Worm (Caenorhabditis elegans): ENCODE measurements around the gene srx-95.

The srx-95 gene

DNA sequence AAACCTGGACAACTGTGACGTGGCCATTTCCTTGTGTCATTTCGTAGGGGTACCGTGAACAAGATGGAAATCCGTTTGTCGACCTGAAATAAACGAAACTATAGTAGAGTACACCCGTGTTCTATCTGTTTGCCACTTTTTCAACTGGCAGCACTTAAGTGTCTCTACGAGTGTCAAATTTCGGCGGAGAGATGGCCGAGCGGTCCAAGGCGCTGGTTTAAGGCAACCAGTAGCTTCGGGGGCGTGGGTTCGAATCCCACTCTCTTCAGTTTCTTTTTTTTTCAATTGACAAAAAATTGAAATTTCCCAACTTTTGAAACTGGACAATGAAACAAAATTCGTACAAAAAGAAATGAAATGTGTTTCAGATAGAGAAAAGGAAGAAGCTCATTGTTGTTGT, 33.0 kb downstream of the srx-95 start:
- TF ChIP-seq unc-62 (GFP tag; optimal IDR thresholded peaks at IDR 0.05): no peak

DNA sequence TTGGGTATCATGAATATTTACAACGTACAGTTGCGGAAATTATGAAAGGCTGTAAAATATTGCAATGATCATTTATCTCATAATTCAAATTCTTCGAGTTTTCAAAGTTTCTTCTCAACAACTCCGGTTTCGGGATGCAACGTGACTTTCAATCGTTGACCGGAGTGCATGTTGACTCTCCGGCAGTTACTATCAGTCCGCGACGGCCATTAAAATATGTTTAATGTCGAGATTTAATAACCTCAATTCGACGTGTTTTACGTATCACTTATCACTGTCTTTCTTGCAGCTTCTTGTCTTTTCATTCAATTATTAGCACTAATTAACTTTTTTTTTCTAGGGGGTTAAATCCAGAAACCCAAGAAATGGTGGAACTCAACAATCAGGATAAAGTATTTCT, 36.4 kb downstream of the srx-95 start, which contains the start of gene tsp-10:
Gene tsp-10 (plus strand): TSS at position 366 of the 400 bp plus-strand sequence.
- no peak for TF ChIP-seq unc-62 (GFP tag; optimal IDR thresholded peaks at IDR 0.05)

DNA sequence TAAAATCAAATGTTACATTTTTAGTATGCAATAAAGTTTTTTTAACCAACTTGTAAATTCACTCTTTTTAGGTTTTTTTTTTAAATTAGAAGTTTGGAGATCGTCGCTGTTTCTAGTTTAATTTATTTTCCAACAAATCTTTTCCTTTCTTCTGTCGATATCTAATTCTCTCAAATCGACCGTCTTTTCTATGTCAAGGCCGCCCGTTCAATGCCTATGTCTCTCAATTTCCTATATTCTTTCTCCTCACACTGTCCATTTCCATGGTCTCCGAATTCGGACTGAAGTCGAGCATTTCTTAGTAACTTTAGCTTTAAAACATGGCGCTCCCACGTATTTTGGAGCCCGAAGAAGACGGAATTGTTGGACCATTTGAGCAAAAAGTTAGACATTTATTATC, 37.9 kb downstream of the srx-95 start, which contains the start of the genes T14B4.5 and T14B4.20:
Gene T14B4.5 (plus strand): TSS at position 226 of the 400 bp plus-strand sequence.
Gene T14B4.20 (plus strand): TSS at position 264 of the 400 bp plus-strand sequence.
- no peak for TF ChIP-seq unc-62 (GFP tag; optimal IDR thresholded peaks at IDR 0.05)

DNA sequence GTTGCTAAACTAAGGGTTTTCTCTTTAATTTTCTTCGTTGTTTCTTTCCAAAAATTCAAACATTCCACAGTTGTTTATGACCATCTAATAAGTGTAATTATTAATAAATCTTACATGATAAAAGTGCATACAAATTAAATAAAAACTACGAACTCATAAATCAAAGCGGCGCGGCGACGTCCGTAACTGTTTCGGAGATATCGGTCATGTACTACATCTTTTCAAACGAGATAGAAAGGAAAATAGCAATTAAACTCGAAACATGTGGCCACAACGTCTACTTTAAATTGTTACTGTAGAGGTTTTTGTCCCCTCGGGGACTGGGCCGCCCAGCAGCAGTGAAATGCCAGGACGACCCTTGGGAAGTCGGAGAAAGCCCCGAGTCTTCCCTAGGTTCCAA, 38.7 kb downstream of the srx-95 start:
- no peak for TF ChIP-seq unc-62 (GFP tag; optimal IDR thresholded peaks at IDR 0.05)

- TF ChIP-seq unc-62 (GFP tag; optimal IDR thresholded peaks at IDR 0.05): no peak
Measured at ce11 chrII:6713832-6714342, 40.7 kb downstream of the srx-95 start, which contains the start of gene dpy-2. TSS of gene dpy-2 (plus strand) at chrII:6714292.

- TF ChIP-seq unc-62 (GFP tag; optimal IDR thresholded peaks at IDR 0.05): no peak
Measured at ce11 chrII:6713003-6713402, 41.6 kb downstream of the srx-95 start.

DNA sequence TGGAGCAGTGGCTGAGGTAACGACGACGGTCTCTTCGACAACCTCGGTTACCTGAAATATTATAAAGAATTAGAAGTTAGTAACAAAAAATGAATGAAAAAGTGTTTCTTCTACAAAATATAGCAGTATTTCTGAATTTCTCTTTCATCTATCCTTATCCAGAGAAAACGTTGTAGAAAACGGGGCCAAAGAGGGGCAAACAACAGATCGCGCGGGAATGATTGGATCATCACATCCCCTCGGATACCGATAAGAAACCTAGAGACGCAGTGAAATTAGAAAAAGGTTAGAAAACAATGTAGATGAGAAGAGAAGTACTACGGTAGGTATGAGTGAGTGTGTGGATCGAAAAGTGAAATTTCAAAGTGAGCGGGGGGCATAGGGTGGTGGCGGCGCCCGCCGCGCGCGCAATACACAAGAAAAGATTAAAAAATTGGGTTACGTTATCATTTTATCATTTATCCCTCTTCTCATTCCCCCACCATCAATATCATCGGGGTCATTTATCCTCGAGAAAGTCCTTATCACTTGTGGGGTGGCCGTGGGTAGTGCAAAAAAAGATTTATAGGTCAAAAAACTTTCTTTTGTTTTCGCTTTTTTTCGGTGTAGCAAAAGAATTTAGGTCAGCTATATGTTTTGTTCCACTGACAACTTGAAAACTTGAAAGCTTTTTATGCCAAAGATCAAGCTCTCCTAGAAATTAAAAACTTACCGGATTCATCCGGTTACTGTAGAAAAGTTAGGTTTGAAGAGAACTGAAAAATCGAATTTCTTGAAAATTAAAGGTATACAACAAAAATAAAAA, 42.2 kb downstream of the srx-95 start, which contains the start of the genes dpy-10 and T14B4.19:
Gene dpy-10 (minus strand): TSS at position 51 of the 805 bp plus-strand sequence.
Gene T14B4.19 (minus strand): TSS at position 755 of the 805 bp plus-strand sequence.
- TF ChIP-seq unc-62 (GFP tag; optimal IDR thresholded peaks at IDR 0.05): no peak

DNA sequence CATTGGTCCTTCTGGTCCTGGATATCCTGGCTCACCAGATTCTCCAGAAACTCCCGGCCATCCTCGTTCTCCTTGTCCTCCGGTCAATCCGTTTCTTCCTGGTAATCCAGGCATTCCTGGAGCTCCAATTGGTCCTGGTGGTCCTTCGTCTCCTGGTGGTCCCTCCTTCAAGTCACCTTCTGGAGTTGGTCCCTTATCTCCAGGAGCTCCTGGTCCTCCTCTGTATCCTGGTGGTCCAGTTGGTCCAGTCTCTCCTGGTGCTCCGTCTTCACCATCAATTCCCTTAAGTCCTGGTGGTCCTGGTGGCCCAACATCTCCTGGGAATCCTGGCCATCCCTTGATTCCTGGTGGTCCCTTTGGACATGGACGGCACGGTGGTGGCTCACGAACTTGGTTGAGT, 44.0 kb downstream of the srx-95 start:
- no peak for TF ChIP-seq unc-62 (GFP tag; optimal IDR thresholded peaks at IDR 0.05)

ce11 chrII:6709680-6710079, 44.9 kb downstream of the srx-95 start:
- TF ChIP-seq unc-62 (GFP tag; optimal IDR thresholded peaks at IDR 0.05): no peak

- no peak for TF ChIP-seq unc-62 (GFP tag; optimal IDR thresholded peaks at IDR 0.05)
Measured at ce11 chrII:6708980-6709379, 45.6 kb downstream of the srx-95 start.

ce11 chrII:6707496-6708260, 46.9 kb downstream of the srx-95 start:
- TF ChIP-seq unc-62 (GFP tag; optimal IDR thresholded peaks at IDR 0.05): no peak

DNA sequence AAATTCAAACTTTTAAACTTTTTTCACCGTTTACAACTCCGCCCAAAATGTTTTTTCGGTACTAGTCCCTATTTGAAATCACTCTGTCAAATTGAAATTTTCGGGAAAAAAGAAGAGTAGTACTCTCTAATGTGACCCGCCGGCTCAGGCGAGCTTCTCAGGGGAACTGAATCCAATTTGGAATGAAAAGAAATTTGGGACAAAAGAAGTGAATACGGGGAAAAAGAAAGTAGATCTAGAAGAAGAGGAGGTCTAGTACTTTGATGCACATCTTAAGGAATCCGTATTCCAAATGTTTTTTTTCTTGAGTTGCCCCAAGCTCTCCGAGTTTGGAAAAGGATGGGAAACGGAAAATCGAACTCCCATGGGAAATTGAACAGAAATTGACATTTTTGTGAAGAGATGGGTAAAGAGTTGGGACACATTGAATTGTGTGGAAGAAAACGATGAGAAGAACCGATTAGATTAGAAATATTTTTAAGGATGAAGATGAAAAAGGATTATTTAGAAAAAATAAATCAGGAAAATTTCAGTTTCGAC, 47.9 kb downstream of the srx-95 start:
- no peak for TF ChIP-seq unc-62 (GFP tag; optimal IDR thresholded peaks at IDR 0.05)

- TF ChIP-seq unc-62 (GFP tag; optimal IDR thresholded peaks at IDR 0.05): no peak
Measured at ce11 chrII:6705593-6706228, 48.9 kb downstream of the srx-95 start, which contains the start of gene rpy-1. TSS of gene rpy-1 (minus strand) at chrII:6705643.

All from whole organism, dauer.